Worm (Caenorhabditis elegans) whole organism, L4 larva: ENCODE measurements around the gene R151.10.

Source experiments
- D1046.2 ChIP-seq: fragments of 200-800 bp; sonication (Bioruptor generic); IDR thresholded peaks from 2 replicates; pipeline ENCODE4 v1.3.6; 2022; ENCODE audit warnings: missing genetic modification characterization, missing compliant biosample characterization
- F10B5.3 ChIP-seq: sonication (generic microtip); optimal IDR thresholded peaks from 2 replicates; lab custom pipeline; 2016; ENCODE audit warnings: mild to moderate bottlenecking, missing genetic modification characterization, missing compliant biosample characterization
- F26F4.8 ChIP-seq: fragments of 200-800 bp; sonication (Bioruptor generic); conservative IDR thresholded peaks from 2 replicates; pipeline ENCODE4 v1.3.6; 2022; ENCODE audit warnings: missing genetic modification characterization, missing compliant biosample characterization
- F44E2.7 ChIP-seq: fragments of 200-800 bp; sonication (Bioruptor generic); IDR thresholded peaks from 2 replicates; pipeline ENCODE4 v2.1.2; 2022; ENCODE audit warnings: missing genetic modification characterization, missing compliant biosample characterization
- F49E8.2 ChIP-seq: sonication (generic microtip); optimal IDR thresholded peaks from 2 replicates; lab custom pipeline; 2016; ENCODE audit warnings: missing compliant biosample characterization, mild to moderate bottlenecking, missing genetic modification characterization, borderline replicate concordance
- R02D3.7 ChIP-seq: fragments of 150-350 bp; sonication (generic microtip); optimal IDR thresholded peaks from 3 replicates; lab custom pipeline; 2014; ENCODE audit warnings: missing biosample characterization, missing genetic modification characterization
- Y5F2A.4 ChIP-seq: fragments of 200-800 bp; sonication (Bioruptor generic); optimal IDR thresholded peaks from 2 replicates; lab custom pipeline; 2018; ENCODE audit warnings: mild to moderate bottlenecking, missing genetic modification characterization, missing compliant biosample characterization
- aly-2 ChIP-seq: sonication (generic microtip); optimal IDR thresholded peaks from 2 replicates; lab custom pipeline; 2018; ENCODE audit warnings: missing biosample characterization, missing genetic modification characterization
- ceh-20 ChIP-seq: fragments of 200-800 bp; sonication (Bioruptor generic); IDR thresholded peaks from 2 replicates; pipeline ENCODE4 v1.3.6; 2022; ENCODE audit warnings: missing genetic modification reagents, missing genetic modification characterization, missing compliant biosample characterization
- ceh-28 ChIP-seq: fragments of 150-350 bp; optimal IDR thresholded peaks from 2 replicates; lab custom pipeline; 2014; ENCODE audit warnings: missing biosample characterization, missing genetic modification reagents, missing genetic modification characterization
- ceh-32 ChIP-seq: sonication (generic microtip); optimal IDR thresholded peaks from 2 replicates; lab custom pipeline; 2016; ENCODE audit warnings: mild to moderate bottlenecking, missing genetic modification characterization, missing compliant biosample characterization; ENCODE audit not compliant: poor library complexity
- ceh-62 ChIP-seq: sonication (generic microtip); optimal IDR thresholded peaks from 2 replicates; lab custom pipeline; 2017; ENCODE audit warnings: missing biosample characterization, missing genetic modification characterization
- daf-12 ChIP-seq: fragments of 150-350 bp; optimal IDR thresholded peaks from 2 replicates; lab custom pipeline; 2014; ENCODE audit warnings: missing biosample characterization, missing genetic modification reagents, missing genetic modification characterization
- daf-16 ChIP-seq, 3 experiments: sonication (generic microtip); optimal IDR thresholded peaks; 2 replicates each; lab custom pipeline; 2016 to 2017; ENCODE audit warnings: missing genetic modification characterization in 3 of 3, missing genetic modification reagents in 3 of 3, mild to moderate bottlenecking in 2 of 3, missing compliant biosample characterization in 2 of 3, missing biosample characterization in 1 of 3, moderate library complexity in 1 of 3
- daf-8 ChIP-seq: fragments of 200-800 bp; sonication (Bioruptor generic); IDR thresholded peaks from 2 replicates; pipeline ENCODE4 v1.3.6; 2022; ENCODE audit warnings: missing genetic modification characterization, missing compliant biosample characterization
- dmd-8 ChIP-seq: fragments of 200-800 bp; sonication (Bioruptor generic); IDR thresholded peaks from 2 replicates; pipeline ENCODE4 v1.3.6; 2022; ENCODE audit warnings: missing genetic modification characterization, missing compliant biosample characterization
- dpl-1 ChIP-seq: fragments of 150-350 bp; optimal IDR thresholded peaks from 2 replicates; lab custom pipeline; 2014; ENCODE audit warnings: missing biosample characterization, missing genetic modification reagents, missing genetic modification characterization
- duxl-1 ChIP-seq: sonication (generic microtip); optimal IDR thresholded peaks from 2 replicates; lab custom pipeline; 2016; ENCODE audit warnings: mild to moderate bottlenecking, missing genetic modification characterization, moderate library complexity, missing compliant biosample characterization; ENCODE audit not compliant: poor library complexity
- dve-1 ChIP-seq: sonication (generic microtip); optimal IDR thresholded peaks from 2 replicates; lab custom pipeline; 2017; ENCODE audit warnings: antibody characterized with exemption, mild to moderate bottlenecking, missing genetic modification characterization, missing compliant biosample characterization; ENCODE audit not compliant: insufficient read depth
- fos-1 ChIP-seq: fragments of 150-350 bp; optimal IDR thresholded peaks from 2 replicates; lab custom pipeline; 2014; ENCODE audit warnings: missing biosample characterization, missing genetic modification characterization
- hlh-11 ChIP-seq: fragments of 200-800 bp; sonication (Bioruptor generic); optimal IDR thresholded peaks from 2 replicates; lab custom pipeline; 2018; ENCODE audit warnings: mild to moderate bottlenecking, missing genetic modification characterization, missing compliant biosample characterization
- hlh-30 ChIP-seq: sonication (generic microtip); optimal IDR thresholded peaks from 2 replicates; lab custom pipeline; 2017; ENCODE audit warnings: antibody characterized with exemption, mild to moderate bottlenecking, missing genetic modification characterization, missing compliant biosample characterization; ENCODE audit not compliant: insufficient read depth
- jun-1 ChIP-seq: fragments of 150-350 bp; optimal IDR thresholded peaks from 2 replicates; lab custom pipeline; 2014; ENCODE audit warnings: missing biosample characterization, missing genetic modification reagents, missing genetic modification characterization
- lin-15B ChIP-seq: fragments of 150-350 bp; sonication (generic microtip); optimal IDR thresholded peaks from 3 replicates; lab custom pipeline; 2014; ENCODE audit warnings: missing biosample characterization, missing genetic modification characterization
- lin-38 ChIP-seq: fragments of 200-800 bp; sonication (Bioruptor generic); IDR thresholded peaks from 2 replicates; pipeline ENCODE4 v1.3.6; 2022; ENCODE audit warnings: missing genetic modification reagents, missing genetic modification characterization, missing compliant biosample characterization
- mdt-29 ChIP-seq: fragments of 200-800 bp; sonication (Bioruptor generic); IDR thresholded peaks from 2 replicates; pipeline ENCODE4 v1.3.6; 2022; ENCODE audit warnings: missing genetic modification reagents, missing genetic modification characterization, missing compliant biosample characterization
- mep-1 ChIP-seq: fragments of 150-350 bp; sonication (generic microtip); optimal IDR thresholded peaks from 3 replicates; lab custom pipeline; 2014; ENCODE audit warnings: missing biosample characterization, missing genetic modification characterization
- mes-2 ChIP-seq: sonication (generic microtip); optimal IDR thresholded peaks from 2 replicates; lab custom pipeline; 2016; ENCODE audit warnings: missing genotype, mild to moderate bottlenecking, missing genetic modification characterization, missing compliant biosample characterization; ENCODE audit not compliant: poor library complexity, severe bottlenecking
- mxl-2 ChIP-seq: fragments of 200-800 bp; sonication (Bioruptor generic); conservative IDR thresholded peaks from 2 replicates; pipeline ENCODE4 v1.3.6; 2022; ENCODE audit warnings: missing genetic modification reagents, missing genetic modification characterization, missing compliant biosample characterization
- mxl-3 ChIP-seq: fragments of 200-800 bp; sonication (Bioruptor generic); optimal IDR thresholded peaks from 2 replicates; lab custom pipeline; 2018; ENCODE audit warnings: mild to moderate bottlenecking, missing genetic modification characterization, missing compliant biosample characterization
- nhr-102 ChIP-seq: sonication (generic microtip); optimal IDR thresholded peaks from 2 replicates; lab custom pipeline; 2016; ENCODE audit warnings: mild to moderate bottlenecking, missing genetic modification characterization, moderate library complexity, missing compliant biosample characterization
- nhr-111 ChIP-seq: fragments of 200-800 bp; sonication (Bioruptor generic); optimal IDR thresholded peaks from 2 replicates; lab custom pipeline; 2018; ENCODE audit warnings: mild to moderate bottlenecking, missing genetic modification characterization, missing compliant biosample characterization
- nhr-237 ChIP-seq: sonication (generic microtip); optimal IDR thresholded peaks from 2 replicates; lab custom pipeline; 2017; ENCODE audit warnings: missing biosample characterization, missing genetic modification characterization
- nhr-28 ChIP-seq: fragments of 150-350 bp; optimal IDR thresholded peaks from 2 replicates; lab custom pipeline; 2014; ENCODE audit warnings: missing biosample characterization, missing genetic modification characterization
- nhr-41 ChIP-seq: fragments of 200-800 bp; sonication (Bioruptor generic); IDR thresholded peaks from 2 replicates; pipeline ENCODE4 v1.3.6; 2022; ENCODE audit warnings: missing genetic modification reagents, missing genetic modification characterization, missing compliant biosample characterization
- nhr-48 ChIP-seq: sonication (generic microtip); optimal IDR thresholded peaks from 2 replicates; lab custom pipeline; 2016; ENCODE audit warnings: mild to moderate bottlenecking, missing genetic modification characterization, missing compliant biosample characterization
- nhr-6 ChIP-seq: fragments of 150-350 bp; optimal IDR thresholded peaks from 2 replicates; lab custom pipeline; 2014; ENCODE audit warnings: missing biosample characterization, missing genetic modification characterization
- php-3 ChIP-seq: fragments of 200-800 bp; sonication (Bioruptor generic); IDR thresholded peaks from 2 replicates; pipeline ENCODE4 v1.3.6; 2022; ENCODE audit warnings: missing genetic modification reagents, missing genetic modification characterization, missing compliant biosample characterization
- pqm-1 ChIP-seq: sonication (generic microtip); optimal IDR thresholded peaks from 2 replicates; lab custom pipeline; 2017; ENCODE audit warnings: missing biosample characterization, missing genetic modification characterization
- rbr-2 ChIP-seq: sonication (generic microtip); optimal IDR thresholded peaks from 2 replicates; lab custom pipeline; 2016; ENCODE audit warnings: missing genotype, missing genetic modification characterization, missing compliant biosample characterization
- saeg-2 ChIP-seq: fragments of 200-800 bp; sonication (Bioruptor generic); IDR thresholded peaks from 2 replicates; pipeline ENCODE4 v1.3.6; 2022; ENCODE audit warnings: missing genetic modification reagents, missing genetic modification characterization, missing compliant biosample characterization
- set-16 ChIP-seq: fragments of 200-800 bp; sonication (Bioruptor generic); IDR thresholded peaks from 2 replicates; pipeline ENCODE4 v1.3.6; 2022; ENCODE audit warnings: missing genetic modification reagents, missing genetic modification characterization, missing compliant biosample characterization
- snpc-4 ChIP-seq: fragments of 150-350 bp; optimal IDR thresholded peaks from 2 replicates; lab custom pipeline; 2014; ENCODE audit warnings: missing biosample characterization, missing genetic modification characterization
- unc-39 ChIP-seq: sonication (generic microtip); optimal IDR thresholded peaks from 2 replicates; lab custom pipeline; 2017; ENCODE audit warnings: missing biosample characterization, missing genetic modification characterization
- vab-7 ChIP-seq: fragments of 200-800 bp; sonication (Bioruptor generic); IDR thresholded peaks from 2 replicates; pipeline ENCODE4 v1.3.6; 2022; ENCODE audit warnings: missing genetic modification reagents, missing genetic modification characterization, missing compliant biosample characterization
- zip-11 ChIP-seq: fragments of 200-800 bp; sonication (Bioruptor generic); IDR thresholded peaks from 2 replicates; pipeline ENCODE4 v1.3.6; 2022; ENCODE audit warnings: missing genetic modification characterization, missing compliant biosample characterization
- zip-2 ChIP-seq: fragments of 150-350 bp; optimal IDR thresholded peaks from 2 replicates; lab custom pipeline; 2014; ENCODE audit warnings: missing biosample characterization, missing genetic modification characterization
- ztf-7 ChIP-seq: fragments of 150-350 bp; optimal IDR thresholded peaks from 2 replicates; lab custom pipeline; 2014; ENCODE audit warnings: missing biosample characterization, missing genetic modification characterization

R151.10 gene

ce11 chrIII:7238727-7239126 lies 8.0 kb upstream of the R151.10 start, which contains the start of gene pars-1:
Gene pars-1, plus strand, starts transcription at chrIII:7239027.
- TF ChIP-seq ztf-7 (tag; lab: Kevin White, UChicago) (no peak), zip-2 (tag; lab: Kevin White, UChicago) (peak; percentile 46), zip-11 (GFP tag; lab: Robert Waterston, UW) (no peak)

DNA sequence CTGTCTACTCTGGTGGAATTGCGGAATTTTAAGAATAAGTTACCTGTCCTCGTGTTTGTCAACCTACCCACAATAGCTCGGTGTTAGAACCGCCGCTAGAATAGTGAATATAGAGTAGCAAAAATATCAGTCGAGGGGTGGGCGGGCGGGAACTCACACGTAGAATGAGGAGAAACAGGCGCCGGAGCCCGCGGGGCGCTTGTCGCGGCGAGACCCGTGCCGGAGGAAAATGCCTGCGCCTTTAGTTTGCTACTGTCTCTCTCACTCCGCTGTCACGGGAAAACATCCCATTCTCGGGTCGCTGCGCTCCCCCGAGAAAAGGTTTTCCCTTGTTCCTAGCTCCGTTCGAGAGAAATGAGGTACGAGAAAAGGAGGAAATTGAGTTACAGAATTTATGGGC lies 4.9 kb upstream of the R151.10 start:
- TF ChIP-seq set-16 (GFP tag; lab: Robert Waterston, UW): peak; percentile 85

- no peak for TF ChIP-seq snpc-4 (tag; lab: Kevin White, UChicago)
- TF ChIP-seq dve-1 (tag; lab: Kevin White, UChicago): peak; percentile 62
- TF ChIP-seq aly-2 (tag; lab: Kevin White, UChicago): no peak
- no peak for TF ChIP-seq F26F4.8 (GFP tag; lab: Robert Waterston, UW)
- TF ChIP-seq nhr-41: no peak
- no peak for TF ChIP-seq php-3
- TF ChIP-seq fos-1 (tag; lab: Kevin White, UChicago): no peak
- TF ChIP-seq F10B5.3 (tag; lab: Kevin White, UChicago): no peak
- TF ChIP-seq F49E8.2 (tag; lab: Kevin White, UChicago): no peak
- TF ChIP-seq mep-1 (tag; lab: Kevin White, UChicago): peak; percentile 62
- TF ChIP-seq unc-39 (tag; lab: Kevin White, UChicago): no peak
- no peak for TF ChIP-seq dmd-8
- no peak for TF ChIP-seq daf-8
- TF ChIP-seq nhr-102 (tag; lab: Kevin White, UChicago): no peak
- no peak for TF ChIP-seq daf-12
- peak; percentile 35 for TF ChIP-seq hlh-30 (tag; lab: Kevin White, UChicago)
- TF ChIP-seq ceh-62 (tag; lab: Kevin White, UChicago): no peak
- TF ChIP-seq ceh-32 (tag; lab: Kevin White, UChicago): no peak
- TF ChIP-seq hlh-11 (tag; lab: Kevin White, UChicago): peak; percentile 39
- no peak for TF ChIP-seq lin-15B (tag; lab: Kevin White, UChicago)
- no peak for TF ChIP-seq pqm-1 (tag; lab: Kevin White, UChicago)
- no peak for TF ChIP-seq nhr-28 (tag; lab: Kevin White, UChicago)
- no peak for TF ChIP-seq daf-16 (GFP tag; optimal IDR thresholded peaks at IDR 0.05; lab: Kevin White, UChicago)
- TF ChIP-seq daf-16 (tag; optimal IDR thresholded peaks at IDR 0.05; lab: Kevin White, UChicago): peak; percentile 40
- TF ChIP-seq nhr-6 (tag; lab: Kevin White, UChicago): no peak
- no peak for TF ChIP-seq vab-7 (GFP tag; lab: Robert Waterston, UW)
- no peak for TF ChIP-seq set-16 (GFP tag; lab: Robert Waterston, UW)
- TF ChIP-seq nhr-237 (tag; lab: Kevin White, UChicago): no peak
- peak; percentile 78 for TF ChIP-seq dpl-1 (GFP tag; lab: Kevin White, UChicago)
- TF ChIP-seq lin-38: peak; percentile 60
- no peak for TF ChIP-seq ceh-20 (GFP tag; lab: Robert Waterston, UW)
- peak; percentile 18 for TF ChIP-seq duxl-1 (tag; lab: Kevin White, UChicago)
- TF ChIP-seq nhr-48 (tag; lab: Kevin White, UChicago): no peak
- no peak for TF ChIP-seq mxl-2
- peak; percentile 82 for TF ChIP-seq mes-2 (tag; lab: Kevin White, UChicago)
- TF ChIP-seq nhr-111 (GFP tag; lab: Kevin White, UChicago): no peak
- no peak for TF ChIP-seq D1046.2
- TF ChIP-seq Y5F2A.4 (GFP tag; lab: Kevin White, UChicago): no peak
- no peak for TF ChIP-seq mdt-29 (GFP tag; lab: Robert Waterston, UW)
- TF ChIP-seq rbr-2: peak; percentile 44
- TF ChIP-seq R02D3.7 (tag; lab: Kevin White, UChicago): no peak
- no peak for TF ChIP-seq ceh-28 (tag; lab: Kevin White, UChicago)
- no peak for TF ChIP-seq saeg-2 (GFP tag; lab: Robert Waterston, UW)
- TF ChIP-seq F44E2.7 (GFP tag; lab: Robert Waterston, UW): no peak
- no peak for TF ChIP-seq jun-1 (tag; lab: Kevin White, UChicago)
- no peak for TF ChIP-seq mxl-3
Measured at ce11 chrIII:7234148-7234547, 3.4 kb upstream of the R151.10 start, which contains the start of gene ndus-8. Gene ndus-8, minus strand, starts transcription at chrIII:7234202.
